Fruit fly (Drosophila melanogaster) whole organism, pupa: ENCODE measurements around the gene CG14036.

Experiments
- CG32121 ChIP-seq: fragments of 200-800 bp; sonication (Bioruptor generic); IDR thresholded peaks from 2 replicates; pipeline ENCODE4 v1.3.6; 2022; ENCODE audit warnings: missing biosample characterization, missing genetic modification characterization
- CG4496 ChIP-seq: fragments of 200-800 bp; sonication (Bioruptor generic); IDR thresholded peaks from 3 replicates; pipeline ENCODE4 v1.3.6; 2022; ENCODE audit warnings: missing biosample characterization, missing genetic modification characterization
- EcR ChIP-seq: fragments of 200-800 bp; sonication (Bioruptor generic); optimal IDR thresholded peaks from 3 replicates; lab custom pipeline; 2019; ENCODE audit warnings: missing biosample characterization, missing genetic modification characterization, mild to moderate bottlenecking, moderate library complexity, missing genetic modification reagents
- Snoo ChIP-seq: fragments of 200-800 bp; sonication (Bioruptor generic); optimal IDR thresholded peaks from 3 replicates; lab custom pipeline; 2017; ENCODE audit warnings: missing biosample characterization, mild to moderate bottlenecking, missing genetic modification characterization, inconsistent platforms
- rn ChIP-seq: fragments of 200-800 bp; sonication (Bioruptor generic); IDR thresholded peaks from 2 replicates; pipeline ENCODE4 v1.3.6; 2022; ENCODE audit warnings: missing biosample characterization, missing genetic modification characterization

DNA sequence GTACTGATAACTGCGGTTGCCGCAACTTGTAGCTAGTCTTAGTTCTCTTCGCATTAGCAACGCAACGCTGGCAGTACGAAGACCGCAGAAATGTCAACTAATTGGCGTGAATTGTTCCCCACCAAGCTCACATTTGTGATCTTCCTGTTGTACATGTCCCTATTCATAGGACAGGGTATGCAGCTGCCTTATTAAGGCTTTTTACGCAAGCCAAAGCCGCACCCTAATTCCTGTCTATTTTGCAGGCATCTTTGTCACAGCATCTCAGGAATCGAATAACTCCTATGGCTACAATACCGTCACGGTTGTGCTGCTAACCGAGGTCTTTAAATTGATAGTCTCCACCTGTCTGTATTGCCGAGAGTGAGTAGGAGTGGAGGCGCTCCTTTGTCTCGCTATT, 1.8 kb downstream of the CG14036 start, which contains the start of gene eIF3h:
- TF ChIP-seq EcR (GFP tag; lab: Kevin White, UChicago) (no peak), rn (GFP tag; lab: Robert Waterston, UW) (no peak), CG32121 (GFP tag; lab: Robert Waterston, UW) (no peak), Snoo (no peak), CG4496 (GFP tag; lab: Robert Waterston, UW) (no peak)
